Worm (Caenorhabditis elegans) whole organism, mixed stage, embryonic: ENCODE results near the gene rnf-113.
"Not testable (repeated sequence)": the region's sequence is repeated elsewhere in the genome, so short reads cannot be mapped to it uniquely, and the experiment has no call there.

ENCODE experiments used
- M03D4.4 ChIP-seq: sonication (generic microtip); optimal IDR thresholded peaks from 2 replicates; lab custom pipeline; 2017; ENCODE audit warnings: mild to moderate bottlenecking, missing genetic modification characterization, missing compliant biosample characterization
- bed-3 ChIP-seq: fragments of 200-800 bp; sonication (Bioruptor generic); optimal IDR thresholded peaks from 3 replicates; lab custom pipeline; 2018; ENCODE audit warnings: mild to moderate bottlenecking, missing genetic modification characterization, moderate library complexity, missing compliant biosample characterization
- blmp-1 ChIP-seq: fragments of 150-350 bp; optimal IDR thresholded peaks from 2 replicates; lab custom pipeline; 2014; ENCODE audit warnings: missing biosample characterization, missing genetic modification characterization
- ceh-39 ChIP-seq: fragments of 150-350 bp; optimal IDR thresholded peaks from 2 replicates; lab custom pipeline; 2014; ENCODE audit warnings: missing biosample characterization, missing genetic modification characterization
- ceh-43 ChIP-seq: fragments of 200-800 bp; sonication (Bioruptor generic); optimal IDR thresholded peaks from 2 replicates; lab custom pipeline; 2018; ENCODE audit warnings: mild to moderate bottlenecking, missing genetic modification characterization, moderate library complexity, missing compliant biosample characterization
- ceh-83 ChIP-seq: fragments of 200-800 bp; sonication (Bioruptor generic); optimal IDR thresholded peaks from 2 replicates; lab custom pipeline; 2018; ENCODE audit warnings: mild to moderate bottlenecking, missing genetic modification characterization, missing compliant biosample characterization
- ces-1 ChIP-seq: fragments of 150-350 bp; optimal IDR thresholded peaks from 2 replicates; lab custom pipeline; 2014; ENCODE audit warnings: missing biosample characterization, missing genetic modification reagents, missing genetic modification characterization
- cnd-1 ChIP-seq: fragments of 200-800 bp; sonication (Bioruptor generic); optimal IDR thresholded peaks from 2 replicates; lab custom pipeline; 2018; ENCODE audit warnings: mild to moderate bottlenecking, missing genetic modification characterization, missing compliant biosample characterization
- drap-1 ChIP-seq: fragments of 200-800 bp; sonication (Bioruptor generic); optimal IDR thresholded peaks from 3 replicates; lab custom pipeline; 2018; ENCODE audit warnings: mild to moderate bottlenecking, missing genetic modification characterization, missing compliant biosample characterization
- elt-1 ChIP-seq: sonication (generic microtip); optimal IDR thresholded peaks from 2 replicates; lab custom pipeline; 2017; ENCODE audit warnings: missing genetic modification characterization, mild to moderate bottlenecking, missing compliant biosample characterization, antibody characterized with exemption, moderate library complexity, borderline replicate concordance; ENCODE audit not compliant: insufficient read depth
- elt-3 ChIP-seq: fragments of 150-350 bp; optimal IDR thresholded peaks from 2 replicates; lab custom pipeline; 2014; ENCODE audit warnings: missing biosample characterization, missing genetic modification characterization
- flh-1 ChIP-seq: fragments of 200-800 bp; sonication (Bioruptor generic); optimal IDR thresholded peaks from 2 replicates; lab custom pipeline; 2018; ENCODE audit warnings: mild to moderate bottlenecking, missing genetic modification characterization, moderate library complexity, missing compliant biosample characterization
- ham-2 ChIP-seq: fragments of 200-800 bp; sonication (Bioruptor generic); optimal IDR thresholded peaks from 2 replicates; lab custom pipeline; 2018; ENCODE audit warnings: mild to moderate bottlenecking, missing genetic modification characterization, missing compliant biosample characterization
- hlh-1 ChIP-seq: fragments of 150-350 bp; optimal IDR thresholded peaks from 2 replicates; lab custom pipeline; 2014; ENCODE audit warnings: missing biosample characterization, missing genetic modification reagents, missing genetic modification characterization
- lin-13 ChIP-seq: fragments of 150-350 bp; optimal IDR thresholded peaks from 2 replicates; lab custom pipeline; 2014; ENCODE audit warnings: missing biosample characterization, missing genetic modification characterization
- lin-32 ChIP-seq: fragments of 200-800 bp; sonication (Bioruptor generic); optimal IDR thresholded peaks from 2 replicates; lab custom pipeline; 2018; ENCODE audit warnings: mild to moderate bottlenecking, missing genetic modification characterization, missing compliant biosample characterization
- mab-5 ChIP-seq: fragments of 150-350 bp; optimal IDR thresholded peaks from 2 replicates; lab custom pipeline; 2014; ENCODE audit warnings: missing biosample characterization, missing genetic modification characterization
- mep-1 ChIP-seq: fragments of 150-350 bp; optimal IDR thresholded peaks from 2 replicates; lab custom pipeline; 2017; ENCODE audit warnings: missing biosample characterization, missing genetic modification reagents, missing genetic modification characterization, inconsistent platforms
- mls-2 ChIP-seq: sonication (generic microtip); optimal IDR thresholded peaks from 2 replicates; lab custom pipeline; 2016; ENCODE audit warnings: mild to moderate bottlenecking, missing genetic modification characterization, moderate library complexity, missing compliant biosample characterization
- nhr-12 ChIP-seq: fragments of 150-350 bp; optimal IDR thresholded peaks from 2 replicates; lab custom pipeline; 2014; ENCODE audit warnings: missing biosample characterization, missing genetic modification characterization
- nhr-237 ChIP-seq: fragments of 150-350 bp; optimal IDR thresholded peaks from 2 replicates; lab custom pipeline; 2014; ENCODE audit warnings: missing biosample characterization, missing genetic modification characterization
- nhr-28 ChIP-seq: fragments of 150-350 bp; optimal IDR thresholded peaks from 2 replicates; lab custom pipeline; 2014; ENCODE audit warnings: missing biosample characterization, missing genetic modification characterization
- nhr-76 ChIP-seq: sonication (generic microtip); optimal IDR thresholded peaks from 2 replicates; lab custom pipeline; 2017; ENCODE audit warnings: missing biosample characterization, missing genetic modification characterization
- pha-4 ChIP-seq: fragments of 150-350 bp; optimal IDR thresholded peaks from 2 replicates; lab custom pipeline; 2018; ENCODE audit warnings: missing biosample characterization, missing genetic modification reagents, missing genetic modification characterization
- sem-2 ChIP-seq: fragments of 200-800 bp; sonication (Bioruptor generic); optimal IDR thresholded peaks from 2 replicates; lab custom pipeline; 2018; ENCODE audit warnings: mild to moderate bottlenecking, missing genetic modification characterization, missing compliant biosample characterization
- snpc-4 ChIP-seq: fragments of 150-350 bp; optimal IDR thresholded peaks from 2 replicates; lab custom pipeline; 2014; ENCODE audit warnings: missing biosample characterization, missing genetic modification characterization
- sptf-1 ChIP-seq: sonication (generic microtip); optimal IDR thresholded peaks from 2 replicates; lab custom pipeline; 2017; ENCODE audit warnings: mild to moderate bottlenecking, missing genetic modification characterization, moderate library complexity, missing compliant biosample characterization
- tbx-8 ChIP-seq: fragments of 200-800 bp; sonication (Bioruptor generic); optimal IDR thresholded peaks from 2 replicates; lab custom pipeline; 2018; ENCODE audit warnings: mild to moderate bottlenecking, missing genetic modification characterization, moderate library complexity, missing compliant biosample characterization
- unc-120 ChIP-seq: sonication (generic microtip); optimal IDR thresholded peaks from 2 replicates; lab custom pipeline; 2017; ENCODE audit warnings: missing genetic modification characterization, missing compliant biosample characterization; ENCODE audit not compliant: poor library complexity, severe bottlenecking
- unc-39 ChIP-seq: fragments of 150-350 bp; optimal IDR thresholded peaks from 2 replicates; lab custom pipeline; 2014; ENCODE audit warnings: missing biosample characterization, missing genetic modification characterization
- unc-62 ChIP-seq: fragments of 150-350 bp; optimal IDR thresholded peaks from 2 replicates; lab custom pipeline; 2014; ENCODE audit warnings: missing biosample characterization, missing genetic modification reagents, missing genetic modification characterization
- ztf-11 ChIP-seq: fragments of 150-350 bp; optimal IDR thresholded peaks from 2 replicates; lab custom pipeline; 2014; ENCODE audit warnings: missing biosample characterization, missing genetic modification characterization

Gene rnf-113

ce11 chrIII:10757540-10757939 lies at the start of gene rnf-113:
rnf-113 (minus strand) TSS chrIII:10757640.
- TF ChIP-seq elt-1 (tag; lab: Kevin White, UChicago) (no peak), mab-5 (tag; lab: Kevin White, UChicago) (no peak), M03D4.4 (tag; lab: Kevin White, UChicago) (no peak), lin-13 (tag; lab: Kevin White, UChicago) (no peak), hlh-1 (tag; lab: Kevin White, UChicago) (no peak), elt-3 (tag; lab: Kevin White, UChicago) (no peak), cnd-1 (tag; lab: Kevin White, UChicago) (no peak), sem-2 (GFP tag; lab: Kevin White, UChicago) (no peak), bed-3 (GFP tag; lab: Kevin White, UChicago) (no peak), lin-32 (GFP tag; lab: Kevin White, UChicago) (no peak), sptf-1 (tag; lab: Kevin White, UChicago) (no peak), ceh-43 (GFP tag; lab: Kevin White, UChicago) (no peak), nhr-12 (no peak), ztf-11 (tag; lab: Kevin White, UChicago) (no peak), drap-1 (GFP tag; lab: Kevin White, UChicago) (no peak)

- no peak for TF ChIP-seq mep-1
- TF ChIP-seq nhr-237: no peak
- TF ChIP-seq elt-3 (tag; lab: Kevin White, UChicago): no peak
- no peak for TF ChIP-seq nhr-28 (tag; lab: Kevin White, UChicago)
- no peak for TF ChIP-seq unc-39 (tag; lab: Kevin White, UChicago)
- no peak for TF ChIP-seq cnd-1 (tag; lab: Kevin White, UChicago)
- TF ChIP-seq mab-5 (tag; lab: Kevin White, UChicago): no peak
- TF ChIP-seq ceh-39 (tag; lab: Kevin White, UChicago): no peak
- no peak for TF ChIP-seq sem-2 (GFP tag; lab: Kevin White, UChicago)
- TF ChIP-seq unc-120 (tag; lab: Kevin White, UChicago): no peak
- TF ChIP-seq blmp-1 (tag; lab: Kevin White, UChicago): no peak
- no peak for TF ChIP-seq ham-2 (GFP tag; lab: Kevin White, UChicago)
- TF ChIP-seq unc-62 (GFP tag; lab: Kevin White, UChicago): no peak
- no peak for TF ChIP-seq bed-3 (GFP tag; lab: Kevin White, UChicago)
- no peak for TF ChIP-seq pha-4 (tag; lab: Kevin White, UChicago)
- TF ChIP-seq lin-13 (tag; lab: Kevin White, UChicago): no peak
Measured at ce11 chrIII:10807236-10807635, 49.8 kb upstream of the rnf-113 start.

- TF ChIP-seq sptf-1 (tag; lab: Kevin White, UChicago) (peak; percentile 9), drap-1 (GFP tag; lab: Kevin White, UChicago) (no peak), mls-2 (tag; lab: Kevin White, UChicago) (peak; percentile 6)
- TF ChIP-seq, all 35 proteins: peak for 2
Measured at ce11 chrIII:10806821-10807220, 49.4 kb upstream of the rnf-113 start.

ce11 chrIII:10805625-10806024 lies 48.2 kb upstream of the rnf-113 start, which contains the start of gene klp-7:
klp-7 (plus strand) TSS chrIII:10805925.
- TF ChIP-seq ham-2 (GFP tag; lab: Kevin White, UChicago); unc-62 (GFP tag; lab: Kevin White, UChicago); hlh-1 (tag; lab: Kevin White, UChicago): not testable (repeated sequence)
- TF ChIP-seq, all 35 proteins: peak for 0; not testable (repeated sequence) for 35

- TF ChIP-seq unc-120 (tag; lab: Kevin White, UChicago) (no peak), flh-1 (GFP tag; lab: Kevin White, UChicago) (no peak), hlh-1 (tag; lab: Kevin White, UChicago) (no peak), blmp-1 (tag; lab: Kevin White, UChicago) (no peak), mab-5 (tag; lab: Kevin White, UChicago) (no peak), snpc-4 (tag; lab: Kevin White, UChicago) (no peak), sptf-1 (tag; lab: Kevin White, UChicago) (no peak), ceh-43 (GFP tag; lab: Kevin White, UChicago) (no peak), lin-13 (tag; lab: Kevin White, UChicago) (no peak), elt-1 (tag; lab: Kevin White, UChicago) (no peak), nhr-237 (no peak), ces-1 (GFP tag; lab: Kevin White, UChicago) (no peak), nhr-76 (tag; lab: Kevin White, UChicago) (no peak), ceh-83 (no peak), tbx-8 (GFP tag; lab: Kevin White, UChicago) (no peak)
- TF ChIP-seq, all 35 proteins: peak for 0
Measured at ce11 chrIII:10805172-10805571, 47.7 kb upstream of the rnf-113 start.
